Fruit fly (Drosophila melanogaster): ENCODE data around the gene AlaRS-m.
A peak's percentile ranks its signal among the peaks of the same experiment; 100 is the strongest.

The AlaRS-m gene

dm6 chr3L:5176789-5177188 lies 30.9 kb downstream of the AlaRS-m start:
- TF ChIP-seq gl (tag; optimal IDR thresholded peaks at IDR 0.05) (no peak), Pif1A (GFP tag; optimal IDR thresholded peaks at IDR 0.05) (no peak), EcR (GFP tag; optimal IDR thresholded peaks at IDR 0.05) (peak; percentile 81)

DNA sequence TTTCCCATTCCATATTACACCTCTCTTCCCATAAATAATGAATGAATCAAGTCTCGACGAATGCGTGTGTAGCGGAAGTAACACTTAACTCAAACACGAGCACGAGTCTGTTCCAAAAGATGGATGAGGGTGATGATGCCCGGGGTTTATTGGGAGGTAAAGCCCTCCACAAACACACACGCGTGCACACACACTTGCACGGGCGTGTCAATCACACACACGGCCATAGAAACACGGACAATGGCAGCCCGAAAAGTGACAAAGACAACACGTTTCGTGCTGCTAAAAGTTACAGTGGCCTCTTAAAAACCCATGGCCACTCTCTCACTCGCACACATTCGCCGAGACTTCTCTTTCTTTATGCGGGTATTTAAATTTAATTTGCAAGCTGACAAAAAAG lies 33.0 kb downstream of the AlaRS-m start:
- TF ChIP-seq Pif1B (GFP tag; optimal IDR thresholded peaks at IDR 0.05) (no peak), CG10348 (GFP tag; IDR thresholded peaks at IDR 0.05) (no peak)

DNA sequence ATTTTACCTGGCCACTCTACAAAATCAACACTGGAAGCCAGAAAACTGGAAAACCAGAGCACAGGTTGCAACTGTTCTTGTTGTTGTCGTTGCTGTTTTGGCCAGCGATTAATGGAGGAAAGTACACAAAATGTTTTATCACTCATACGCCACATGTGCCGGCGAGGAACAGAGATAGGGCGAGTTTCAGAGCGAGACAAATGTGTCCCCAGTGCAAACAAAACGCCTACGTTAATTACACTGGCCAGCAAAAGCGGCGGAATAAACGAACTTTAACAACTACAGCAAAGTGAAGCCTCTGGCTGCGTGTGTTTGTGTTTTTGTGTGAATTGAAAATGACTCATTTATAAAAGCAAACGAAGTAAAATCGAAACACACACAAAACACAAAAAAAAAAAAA lies 34.3 kb downstream of the AlaRS-m start:
- no peak for TF ChIP-seq CG10348 (GFP tag; IDR thresholded peaks at IDR 0.05)
- TF ChIP-seq CG32121 (GFP tag; IDR thresholded peaks at IDR 0.05): no peak
- no peak for TF ChIP-seq CG4496 (GFP tag; IDR thresholded peaks at IDR 0.05)
- TF ChIP-seq CG12605 (GFP tag; IDR thresholded peaks at IDR 0.05): no peak
- TF ChIP-seq EcR (GFP tag; optimal IDR thresholded peaks at IDR 0.05): no peak
- no peak for TF ChIP-seq CG8159 (tag; optimal IDR thresholded peaks at IDR 0.05)
- no peak for TF ChIP-seq fd96Ca (GFP tag; IDR thresholded peaks at IDR 0.05)
- TF ChIP-seq CG34367 (tag; optimal IDR thresholded peaks at IDR 0.05): no peak
- no peak for TF ChIP-seq Pif1B (GFP tag; optimal IDR thresholded peaks at IDR 0.05)
- TF ChIP-seq D1 (tag; optimal IDR thresholded peaks at IDR 0.05): no peak
- TF ChIP-seq CG15710 (tag; optimal IDR thresholded peaks at IDR 0.05): no peak
- no peak for TF ChIP-seq CG8301 (tag; optimal IDR thresholded peaks at IDR 0.05)
- no peak for TF ChIP-seq CG17806 (tag; optimal IDR thresholded peaks at IDR 0.05)

- no peak for TF ChIP-seq CG34367 (tag; optimal IDR thresholded peaks at IDR 0.05)
- TF ChIP-seq CG12605 (GFP tag; IDR thresholded peaks at IDR 0.05): no peak
- TF ChIP-seq CG8301 (tag; optimal IDR thresholded peaks at IDR 0.05): no peak
- TF ChIP-seq Snoo (tag; optimal IDR thresholded peaks at IDR 0.05): no peak
- no peak for TF ChIP-seq gl (tag; optimal IDR thresholded peaks at IDR 0.05)
- TF ChIP-seq CG4496 (GFP tag; IDR thresholded peaks at IDR 0.05): no peak
- no peak for TF ChIP-seq CG13204 (GFP tag; optimal IDR thresholded peaks at IDR 0.05)
- no peak for TF ChIP-seq Pif1B (GFP tag; optimal IDR thresholded peaks at IDR 0.05)
- no peak for TF ChIP-seq CG15710 (tag; optimal IDR thresholded peaks at IDR 0.05)
- no peak for TF ChIP-seq CG8159 (tag; optimal IDR thresholded peaks at IDR 0.05)
- TF ChIP-seq D1 (tag; optimal IDR thresholded peaks at IDR 0.05): no peak
- TF ChIP-seq CG10348 (GFP tag; IDR thresholded peaks at IDR 0.05): no peak
- TF ChIP-seq CG32121 (GFP tag; IDR thresholded peaks at IDR 0.05): no peak
- TF ChIP-seq rn (GFP tag; IDR thresholded peaks at IDR 0.05): no peak
- no peak for TF ChIP-seq EcR (GFP tag; optimal IDR thresholded peaks at IDR 0.05)
- no peak for TF ChIP-seq CG14655 (GFP tag; optimal IDR thresholded peaks at IDR 0.05)
- TF ChIP-seq CG17806 (tag; optimal IDR thresholded peaks at IDR 0.05): no peak
- TF ChIP-seq CG9948 (tag; optimal IDR thresholded peaks at IDR 0.05): no peak
- TF ChIP-seq fd96Ca (GFP tag; IDR thresholded peaks at IDR 0.05): no peak
Observed at dm6 chr3L:5180968-5181612, 35.2 kb downstream of the AlaRS-m start.

DNA sequence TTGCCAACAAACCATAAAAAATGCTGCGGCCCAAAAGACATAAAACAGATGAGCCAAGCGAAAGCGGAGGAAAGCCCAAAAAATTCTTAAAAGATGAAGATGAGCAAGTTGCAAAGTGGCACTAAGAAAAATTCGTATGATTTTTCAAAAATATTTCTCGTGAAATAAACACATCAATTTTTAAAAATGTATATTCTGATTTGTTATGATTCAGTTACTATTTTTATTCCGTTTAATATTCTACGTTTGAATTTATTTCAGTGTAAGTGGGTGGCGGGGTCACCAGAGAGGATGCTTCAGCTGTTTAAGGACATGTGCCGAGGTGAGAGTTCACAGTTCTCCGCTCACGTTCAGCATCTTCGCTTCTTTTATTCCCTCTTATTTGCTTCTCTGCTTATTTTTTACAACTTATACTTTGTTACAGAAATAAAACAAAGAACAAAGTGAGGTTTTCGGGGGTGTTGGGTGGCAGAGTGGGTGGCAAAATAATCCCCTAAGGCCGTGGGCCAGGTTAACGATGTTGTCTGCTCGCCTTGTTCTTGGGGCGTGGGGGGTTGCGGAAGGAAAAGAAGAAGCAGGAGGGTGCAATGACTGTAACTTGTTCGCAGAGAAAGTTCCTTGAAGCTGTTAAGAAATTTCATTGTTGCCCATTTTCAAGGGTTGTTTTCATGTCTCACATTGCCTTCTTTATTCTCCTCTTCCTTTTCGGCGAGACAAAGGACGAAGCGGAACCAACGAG lies 36.5 kb downstream of the AlaRS-m start:
- TF ChIP-seq CG4496 (GFP tag; IDR thresholded peaks at IDR 0.05) (peak; percentile 40; the same call in 1 of the 3 replicates), CG12605 (GFP tag; IDR thresholded peaks at IDR 0.05) (no peak), CG13204 (GFP tag; optimal IDR thresholded peaks at IDR 0.05) (no peak), CG17806 (tag; optimal IDR thresholded peaks at IDR 0.05) (peak; percentile 28), CG34367 (tag; optimal IDR thresholded peaks at IDR 0.05) (no peak), CG32121 (GFP tag; IDR thresholded peaks at IDR 0.05) (no peak), EcR (GFP tag; optimal IDR thresholded peaks at IDR 0.05) (no peak), Snoo (tag; optimal IDR thresholded peaks at IDR 0.05) (peak; percentile 11), D1 (tag; optimal IDR thresholded peaks at IDR 0.05) (no peak), CG9948 (tag; optimal IDR thresholded peaks at IDR 0.05) (peak; percentile 17), rn (GFP tag; IDR thresholded peaks at IDR 0.05) (no peak), fd96Ca (GFP tag; IDR thresholded peaks at IDR 0.05) (no peak), CG8159 (tag; optimal IDR thresholded peaks at IDR 0.05) (peak; percentile 52), Pif1B (GFP tag; optimal IDR thresholded peaks at IDR 0.05) (no peak), CG10348 (GFP tag; IDR thresholded peaks at IDR 0.05) (no peak), CG8301 (tag; optimal IDR thresholded peaks at IDR 0.05) (peak; percentile 16), Ets98B (GFP tag; IDR thresholded peaks at IDR 0.05) (no peak), Pif1A (GFP tag; optimal IDR thresholded peaks at IDR 0.05) (peak; percentile 30), CG14655 (GFP tag; optimal IDR thresholded peaks at IDR 0.05) (peak; percentile 18), gl (tag; optimal IDR thresholded peaks at IDR 0.05) (no peak), CG15710 (tag; optimal IDR thresholded peaks at IDR 0.05) (peak; percentile 21)

dm6 chr3L:5182994-5183566 lies 37.2 kb downstream of the AlaRS-m start:
- peak; percentile 13 for TF ChIP-seq CG17806 (tag; optimal IDR thresholded peaks at IDR 0.05)
- no peak for TF ChIP-seq gl (tag; optimal IDR thresholded peaks at IDR 0.05)
- TF ChIP-seq Pif1A (GFP tag; optimal IDR thresholded peaks at IDR 0.05): peak; percentile 18
- TF ChIP-seq CG15710 (tag; optimal IDR thresholded peaks at IDR 0.05): peak; percentile 20
- TF ChIP-seq rn (GFP tag; IDR thresholded peaks at IDR 0.05): no peak
- TF ChIP-seq CG8159 (tag; optimal IDR thresholded peaks at IDR 0.05): peak; percentile 40
- peak; percentile 18 for TF ChIP-seq CG8301 (tag; optimal IDR thresholded peaks at IDR 0.05)
- no peak for TF ChIP-seq CG12605 (GFP tag; IDR thresholded peaks at IDR 0.05)
- TF ChIP-seq CG10348 (GFP tag; IDR thresholded peaks at IDR 0.05): no peak
- peak; percentile 49 for TF ChIP-seq Snoo (tag; optimal IDR thresholded peaks at IDR 0.05)
- no peak for TF ChIP-seq CG13204 (GFP tag; optimal IDR thresholded peaks at IDR 0.05)
- TF ChIP-seq EcR (GFP tag; optimal IDR thresholded peaks at IDR 0.05): peak; percentile 47
- TF ChIP-seq CG34367 (tag; optimal IDR thresholded peaks at IDR 0.05): peak; percentile 1
- no peak for TF ChIP-seq fd96Ca (GFP tag; IDR thresholded peaks at IDR 0.05)

Data from whole organism, pupa.